Worm (Caenorhabditis elegans): ENCODE measurements around the gene sre-35.

The sre-35 gene

DNA sequence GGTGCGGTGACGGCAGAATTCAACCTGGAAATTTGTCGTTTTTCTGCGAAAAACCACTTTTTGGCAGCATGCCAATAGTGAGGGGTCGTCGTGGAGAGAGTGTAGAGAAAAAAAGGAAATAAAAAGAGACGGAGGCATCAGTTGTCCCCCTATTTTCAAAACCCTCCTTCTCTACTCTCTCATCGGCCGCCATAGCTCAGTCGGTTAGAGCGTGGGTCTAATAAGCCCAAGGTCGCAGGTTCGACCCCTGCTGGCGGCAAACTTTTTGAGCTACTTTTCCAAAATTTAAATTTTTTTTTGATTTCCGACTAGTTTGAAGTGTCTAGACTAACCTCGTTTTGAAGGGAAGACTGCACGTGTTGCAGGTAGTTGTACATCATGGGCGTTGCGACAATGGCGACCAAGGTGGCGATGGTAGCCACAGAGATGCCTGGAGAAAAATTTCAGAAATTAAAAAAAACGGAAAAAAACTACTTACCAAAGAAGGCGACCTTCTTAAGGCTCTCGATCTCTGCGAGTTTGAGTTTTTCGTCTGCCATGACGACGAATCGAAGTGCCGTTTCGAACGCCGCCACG lies 42.0 kb upstream of the sre-35 start, which contains the start of gene col-85 (continued):
- TF ChIP-seq alr-1 (tag; optimal IDR thresholded peaks at IDR 0.05; ENCODE audit: borderline replicate concordance) (no peak), ceh-8 (GFP tag; optimal IDR thresholded peaks at IDR 0.05) (no peak), nhr-237 (tag; optimal IDR thresholded peaks at IDR 0.05) (no peak), mef-2 (tag; optimal IDR thresholded peaks at IDR 0.05) (peak; percentile 19), Y116A8C.19 (tag; optimal IDR thresholded peaks at IDR 0.05; ENCODE audit: borderline replicate concordance) (no peak), lir-3 (tag; optimal IDR thresholded peaks at IDR 0.05; ENCODE audit: poor library complexity) (peak; percentile 44), C04F5.9 (tag; optimal IDR thresholded peaks at IDR 0.05) (no peak), hlh-4 (tag; optimal IDR thresholded peaks at IDR 0.05) (no peak), efl-1 (optimal IDR thresholded peaks at IDR 0.05) (peak; percentile 65 to 71), efl-1 (GFP tag; optimal IDR thresholded peaks at IDR 0.05 in 1 of 2) (peak; percentile 66 to 97), lsy-2 (tag; optimal IDR thresholded peaks at IDR 0.05) (peak; percentile 57 to 68), lin-14 (GFP tag; optimal IDR thresholded peaks at IDR 0.05) (peak; percentile 74), ztf-11 (tag; optimal IDR thresholded peaks at IDR 0.05) (peak in 1 of 2 experiments; percentile 16), aly-2 (tag; optimal IDR thresholded peaks at IDR 0.05) (peak; percentile 49), hlh-17 (GFP tag; optimal IDR thresholded peaks at IDR 0.05; ENCODE audit: borderline replicate concordance) (no peak), unc-98 (GFP tag; IDR thresholded peaks at IDR 0.05) (peak; percentile 60; the same call in 1 of the 2 replicates), ces-1 (GFP tag; optimal IDR thresholded peaks at IDR 0.05) (no peak), pag-3 (tag; optimal IDR thresholded peaks at IDR 0.05; ENCODE audit: borderline replicate concordance, insufficient read depth) (no peak), nhr-28 (tag; optimal IDR thresholded peaks at IDR 0.05) (no peak), nhr-19 (GFP tag; conservative IDR thresholded peaks at IDR 0.05) (peak; percentile 76), skn-1 (tag; optimal IDR thresholded peaks at IDR 0.05) (peak; percentile 53), irx-1 (tag; optimal IDR thresholded peaks at IDR 0.05) (peak; percentile 57), vab-15 (tag; optimal IDR thresholded peaks at IDR 0.05) (peak; percentile 63), nhr-84 (tag; optimal IDR thresholded peaks at IDR 0.05) (no peak), fkh-4 (tag; optimal IDR thresholded peaks at IDR 0.05; ENCODE audit: borderline replicate concordance) (no peak), fkh-8 (tag; optimal IDR thresholded peaks at IDR 0.05) (peak; percentile 83), grh-1 (GFP tag; IDR thresholded peaks at IDR 0.05) (peak; percentile 43; the same call in 1 of the 2 replicates), jun-1 (tag; optimal IDR thresholded peaks at IDR 0.05) (peak; percentile 37), nhr-77 (tag; optimal IDR thresholded peaks at IDR 0.05) (peak; percentile 70), tbx-2 (tag; optimal IDR thresholded peaks at IDR 0.05) (peak; percentile 62), sup-37 (GFP tag; optimal IDR thresholded peaks at IDR 0.05) (no peak), elt-2 (tag; optimal IDR thresholded peaks at IDR 0.05) (peak; percentile 23), efl-3 (GFP tag; optimal IDR thresholded peaks at IDR 0.05) (no peak), zip-4 (GFP tag; optimal IDR thresholded peaks at IDR 0.05) (no peak), nhr-85 (tag) (peak; percentile 72), tlp-1 (tag; optimal IDR thresholded peaks at IDR 0.05) (no peak), swsn-7 (tag; optimal IDR thresholded peaks at IDR 0.05) (peak; percentile 73), unc-86 (tag; optimal IDR thresholded peaks at IDR 0.05) (peak; percentile 49), rnt-1 (tag; optimal IDR thresholded peaks at IDR 0.05) (peak; percentile 68), nhr-90 (tag; optimal IDR thresholded peaks at IDR 0.05; ENCODE audit: poor library complexity) (peak; percentile 70), nhr-11 (tag; optimal IDR thresholded peaks at IDR 0.05) (no peak), lin-39 (tag; optimal IDR thresholded peaks at IDR 0.05) (no peak), fos-1 (tag; optimal IDR thresholded peaks at IDR 0.05) (peak; percentile 69), ceh-82 (tag; optimal IDR thresholded peaks at IDR 0.05) (peak; percentile 27 to 79 (median 55)), egl-27 (tag; optimal IDR thresholded peaks at IDR 0.05) (peak in 1 of 2 experiments; percentile 53), unc-30 (tag; optimal IDR thresholded peaks at IDR 0.05) (no peak), F16B12.6 (tag; optimal IDR thresholded peaks at IDR 0.05) (peak; percentile 19), sptf-1 (tag; optimal IDR thresholded peaks at IDR 0.05) (no peak), unc-130 (tag; optimal IDR thresholded peaks at IDR 0.05) (peak; percentile 12), sox-4 (tag; optimal IDR thresholded peaks at IDR 0.05) (no peak)

Data from whole organism, L1 larva.